Fruit fly (Drosophila melanogaster) whole organism, embryonic: ENCODE measurements around the gene CG13033.
A peak's percentile ranks its signal among the peaks of the same experiment; 100 is the strongest.

ENCODE experiments used
- Atf6 ChIP-seq: fragments of 200-800 bp; sonication (Bioruptor generic); IDR thresholded peaks from 2 replicates; pipeline ENCODE4 v1.3.6; 2022; ENCODE audit warnings: missing biosample characterization, missing genetic modification characterization
- Bteb2 ChIP-seq: fragments of 200-800 bp; sonication (Bioruptor generic); optimal IDR thresholded peaks from 2 replicates; lab custom pipeline; 2016; ENCODE audit warnings: missing biosample characterization, missing genetic modification characterization
- CG10147 ChIP-seq: fragments of 200-800 bp; sonication (Bioruptor generic); optimal IDR thresholded peaks from 2 replicates; lab custom pipeline; 2019; ENCODE audit warnings: missing biosample characterization, mild to moderate bottlenecking, missing genetic modification characterization, moderate library complexity
- CG10209 ChIP-seq: fragments of 200-800 bp; sonication (Bioruptor generic); optimal IDR thresholded peaks from 3 replicates; lab custom pipeline; 2017; ENCODE audit warnings: missing biosample characterization, mild to moderate bottlenecking, missing genetic modification characterization, missing genetic modification reagents
- CG10959 ChIP-seq: fragments of 200-800 bp; sonication (Bioruptor generic); IDR thresholded peaks from 2 replicates; pipeline ENCODE4 v1.3.6; 2022; ENCODE audit warnings: missing biosample characterization, missing genetic modification characterization
- CG10979 ChIP-seq: fragments of 200-800 bp; sonication (Bioruptor generic); optimal IDR thresholded peaks from 2 replicates; lab custom pipeline; 2018; ENCODE audit warnings: missing biosample characterization, mild to moderate bottlenecking, missing genetic modification characterization, moderate library complexity
- CG11560 ChIP-seq: fragments of 200-800 bp; sonication (Bioruptor generic); IDR thresholded peaks from 3 replicates; pipeline ENCODE4 v1.3.6; 2022; ENCODE audit warnings: missing biosample characterization, missing genetic modification characterization
- CG12744 ChIP-seq: fragments of 200-800 bp; sonication (Bioruptor generic); optimal IDR thresholded peaks from 2 replicates; lab custom pipeline; 2016; ENCODE audit warnings: missing biosample characterization, missing genetic modification characterization
- CG13775 ChIP-seq: fragments of 200-800 bp; sonication (Bioruptor generic); optimal IDR thresholded peaks from 3 replicates; lab custom pipeline; 2017; ENCODE audit warnings: missing biosample characterization, mild to moderate bottlenecking, missing genetic modification characterization
- CG14050 ChIP-seq: fragments of 200-800 bp; sonication (Bioruptor generic); IDR thresholded peaks from 3 replicates; pipeline ENCODE4 v1.3.6; 2022; ENCODE audit warnings: missing biosample characterization, missing genetic modification characterization
- CG14965 ChIP-seq: fragments of 200-800 bp; sonication (Bioruptor generic); optimal IDR thresholded peaks from 2 replicates; lab custom pipeline; 2016; ENCODE audit warnings: missing biosample characterization, missing genetic modification characterization, borderline replicate concordance
- CG15269 ChIP-seq: fragments of 200-800 bp; sonication (Bioruptor generic); optimal IDR thresholded peaks from 2 replicates; lab custom pipeline; 2018; ENCODE audit warnings: missing biosample characterization, mild to moderate bottlenecking, missing genetic modification characterization, moderate library complexity
- CG17385 ChIP-seq: fragments of 200-800 bp; sonication (Bioruptor generic); optimal IDR thresholded peaks from 3 replicates; lab custom pipeline; 2018; ENCODE audit warnings: missing biosample characterization, mild to moderate bottlenecking, missing genetic modification characterization
- CG1792 ChIP-seq: fragments of 200-800 bp; sonication (Bioruptor generic); optimal IDR thresholded peaks from 2 replicates; lab custom pipeline; 2016; ENCODE audit warnings: missing biosample characterization, missing genetic modification characterization
- CG18599 ChIP-seq: fragments of 200-800 bp; sonication (Bioruptor generic); optimal IDR thresholded peaks from 3 replicates; lab custom pipeline; 2017; ENCODE audit warnings: missing biosample characterization, missing genetic modification characterization, mild to moderate bottlenecking, moderate library complexity, missing genetic modification reagents
- CG2120 ChIP-seq: fragments of 200-800 bp; sonication (Bioruptor generic); optimal IDR thresholded peaks from 3 replicates; lab custom pipeline; 2016; ENCODE audit warnings: missing biosample characterization, missing genetic modification characterization
- CG31365 ChIP-seq: fragments of 200-800 bp; sonication (Bioruptor generic); optimal IDR thresholded peaks from 2 replicates; lab custom pipeline; 2018; ENCODE audit warnings: missing biosample characterization, mild to moderate bottlenecking, missing genetic modification characterization
- CG3281 ChIP-seq: fragments of 200-800 bp; sonication (Bioruptor generic); optimal IDR thresholded peaks from 3 replicates; lab custom pipeline; 2017; ENCODE audit warnings: missing biosample characterization, mild to moderate bottlenecking, missing genetic modification characterization
- CG34376 ChIP-seq: fragments of 200-800 bp; sonication (Bioruptor generic); optimal IDR thresholded peaks from 2 replicates; lab custom pipeline; 2018; ENCODE audit warnings: missing biosample characterization, mild to moderate bottlenecking, missing genetic modification characterization
- CG3995 ChIP-seq: fragments of 200-800 bp; sonication (Bioruptor generic); optimal IDR thresholded peaks from 3 replicates; lab custom pipeline; 2016; ENCODE audit warnings: missing biosample characterization, missing genetic modification characterization
- CG4282 ChIP-seq: fragments of 200-800 bp; sonication (Bioruptor generic); optimal IDR thresholded peaks from 2 replicates; lab custom pipeline; 2016; ENCODE audit warnings: missing biosample characterization, missing genetic modification characterization
- CG4360 ChIP-seq: fragments of 200-800 bp; sonication (Bioruptor generic); IDR thresholded peaks from 2 replicates; pipeline ENCODE4 v1.3.6; 2022; ENCODE audit warnings: missing biosample characterization, missing genetic modification characterization
- CG4404 ChIP-seq: fragments of 200-800 bp; sonication (Bioruptor generic); IDR thresholded peaks from 2 replicates; pipeline ENCODE4 v1.3.6; 2022; ENCODE audit warnings: missing biosample characterization, missing genetic modification characterization
- CG4617 ChIP-seq: fragments of 200-800 bp; sonication (Bioruptor generic); optimal IDR thresholded peaks from 3 replicates; lab custom pipeline; 2016; ENCODE audit warnings: missing biosample characterization, missing genetic modification characterization, borderline replicate concordance
- CG6791 ChIP-seq: fragments of 200-800 bp; sonication (Bioruptor generic); IDR thresholded peaks from 3 replicates; pipeline ENCODE4 v1.3.6; 2022; ENCODE audit warnings: missing biosample characterization, missing genetic modification characterization; ENCODE audit not compliant: partially characterized antibody
- CG7745 ChIP-seq: fragments of 200-800 bp; sonication (Bioruptor generic); optimal IDR thresholded peaks from 2 replicates; lab custom pipeline; 2018; ENCODE audit warnings: missing biosample characterization, mild to moderate bottlenecking, missing genetic modification characterization, moderate library complexity
- CG7786 ChIP-seq: fragments of 200-800 bp; sonication (Bioruptor generic); optimal IDR thresholded peaks from 2 replicates; lab custom pipeline; 2016; ENCODE audit warnings: missing biosample characterization, missing genetic modification characterization
- CG7839 ChIP-seq: fragments of 200-800 bp; sonication (Bioruptor generic); optimal IDR thresholded peaks from 3 replicates; lab custom pipeline; 2018; ENCODE audit warnings: missing biosample characterization, mild to moderate bottlenecking, missing genetic modification characterization, moderate library complexity
- CG9609 ChIP-seq: fragments of 200-800 bp; sonication (Bioruptor generic); optimal IDR thresholded peaks from 3 replicates; lab custom pipeline; 2016; ENCODE audit warnings: missing biosample characterization, missing genetic modification characterization
- Chrac-16 ChIP-seq: fragments of 200-800 bp; sonication (Bioruptor generic); optimal IDR thresholded peaks from 3 replicates; lab custom pipeline; 2016; ENCODE audit warnings: missing biosample characterization, missing genetic modification characterization
- HmgD ChIP-seq: fragments of 200-800 bp; sonication (Bioruptor generic); optimal IDR thresholded peaks from 3 replicates; lab custom pipeline; 2016; ENCODE audit warnings: missing biosample characterization, missing genetic modification characterization
- Med ChIP-seq: fragments of 200-800 bp; sonication (Bioruptor generic); peaks from one replicate; lab custom pipeline; 2016; ENCODE audit warnings: missing biosample characterization, missing genetic modification characterization, mild to moderate bottlenecking, inconsistent platforms, moderate library complexity
- Mrtf ChIP-seq: fragments of 200-800 bp; sonication (Bioruptor generic); IDR thresholded peaks from 3 replicates; pipeline ENCODE4 v1.3.6; 2022; ENCODE audit warnings: missing biosample characterization, missing genetic modification characterization
- Nf-YC ChIP-seq: fragments of 200-800 bp; optimal IDR thresholded peaks from 3 replicates; lab custom pipeline; 2019; ENCODE audit warnings: missing biosample characterization, mild to moderate bottlenecking, missing genetic modification characterization, moderate library complexity
- Sry-δ ChIP-seq: fragments of 200-800 bp; sonication (Bioruptor generic); optimal IDR thresholded peaks from 2 replicates; lab custom pipeline; 2016; ENCODE audit warnings: missing biosample characterization, missing genetic modification characterization
- aop ChIP-seq: fragments of 200-800 bp; sonication (Bioruptor generic); IDR thresholded peaks from 2 replicates; pipeline ENCODE4 v1.3.6; 2022; ENCODE audit warnings: missing biosample characterization, missing genetic modification characterization
- ash1 ChIP-seq: fragments of 200-800 bp; sonication (Bioruptor generic); optimal IDR thresholded peaks from 2 replicates; lab custom pipeline; 2018; ENCODE audit warnings: missing biosample characterization, mild to moderate bottlenecking, missing genetic modification characterization
- bab2 ChIP-seq: fragments of 200-800 bp; sonication (Bioruptor generic); optimal IDR thresholded peaks from 2 replicates; lab custom pipeline; 2016; ENCODE audit warnings: missing biosample characterization, missing genetic modification characterization
- br ChIP-seq: fragments of >200 bp; optimal IDR thresholded peaks from 2 replicates; lab custom pipeline; 2017
- fd64A ChIP-seq: fragments of 200-800 bp; sonication (Bioruptor generic); optimal IDR thresholded peaks from 3 replicates; lab custom pipeline; 2018; ENCODE audit warnings: missing biosample characterization, mild to moderate bottlenecking, missing genetic modification characterization
- gce ChIP-seq: fragments of 200-800 bp; sonication (Bioruptor generic); IDR thresholded peaks from 3 replicates; pipeline ENCODE4 v1.3.6; 2022; ENCODE audit warnings: missing biosample characterization, missing genetic modification characterization
- grau ChIP-seq: fragments of 200-800 bp; optimal IDR thresholded peaks from 3 replicates; lab custom pipeline; 2019; ENCODE audit warnings: missing biosample characterization, mild to moderate bottlenecking, missing genetic modification characterization, moderate library complexity
- lola ChIP-seq, 3 experiments: fragments of >200 bp in 2 of 3; fragments of 200-800 bp in 1 of 3; sonication (Bioruptor generic) in 1 of 3; optimal IDR thresholded peaks; 2 replicates each; lab custom pipeline; 2017 to 2019; ENCODE audit warnings: missing biosample characterization in 3 of 3, missing genetic modification characterization in 3 of 3, mild to moderate bottlenecking in 1 of 3, moderate library complexity in 1 of 3
- nau ChIP-seq: fragments of 200-800 bp; sonication (Bioruptor generic); optimal IDR thresholded peaks from 3 replicates; lab custom pipeline; 2017; ENCODE audit warnings: missing biosample characterization, mild to moderate bottlenecking, missing genetic modification characterization, missing genetic modification reagents
- nerfin-1 ChIP-seq: fragments of 200-800 bp; sonication (Bioruptor generic); optimal IDR thresholded peaks from 3 replicates; lab custom pipeline; 2019; ENCODE audit warnings: missing biosample characterization, mild to moderate bottlenecking, missing genetic modification characterization, moderate library complexity
- ranshi ChIP-seq: fragments of 200-800 bp; sonication (Bioruptor generic); IDR thresholded peaks from 2 replicates; pipeline ENCODE4 v1.3.6; 2022; ENCODE audit warnings: missing biosample characterization, missing genetic modification characterization
- sd ChIP-seq: fragments of 200-800 bp; sonication (Bioruptor generic); optimal IDR thresholded peaks from 3 replicates; lab custom pipeline; 2018; ENCODE audit warnings: missing biosample characterization, mild to moderate bottlenecking, missing genetic modification characterization, moderate library complexity
- tap ChIP-seq: fragments of 200-800 bp; optimal IDR thresholded peaks from 3 replicates; lab custom pipeline; 2019; ENCODE audit warnings: missing biosample characterization, mild to moderate bottlenecking, missing genetic modification characterization, moderate library complexity
- wor ChIP-seq: fragments of 200-800 bp; sonication (Bioruptor generic); IDR thresholded peaks from 2 replicates; pipeline ENCODE4 v1.3.6; 2022; ENCODE audit warnings: missing biosample characterization, missing genetic modification characterization
- zf30C ChIP-seq: fragments of 200-800 bp; sonication (Bioruptor generic); optimal IDR thresholded peaks from 3 replicates; lab custom pipeline; 2018; ENCODE audit warnings: missing biosample characterization, mild to moderate bottlenecking, missing genetic modification characterization

The CG13033 gene

DNA sequence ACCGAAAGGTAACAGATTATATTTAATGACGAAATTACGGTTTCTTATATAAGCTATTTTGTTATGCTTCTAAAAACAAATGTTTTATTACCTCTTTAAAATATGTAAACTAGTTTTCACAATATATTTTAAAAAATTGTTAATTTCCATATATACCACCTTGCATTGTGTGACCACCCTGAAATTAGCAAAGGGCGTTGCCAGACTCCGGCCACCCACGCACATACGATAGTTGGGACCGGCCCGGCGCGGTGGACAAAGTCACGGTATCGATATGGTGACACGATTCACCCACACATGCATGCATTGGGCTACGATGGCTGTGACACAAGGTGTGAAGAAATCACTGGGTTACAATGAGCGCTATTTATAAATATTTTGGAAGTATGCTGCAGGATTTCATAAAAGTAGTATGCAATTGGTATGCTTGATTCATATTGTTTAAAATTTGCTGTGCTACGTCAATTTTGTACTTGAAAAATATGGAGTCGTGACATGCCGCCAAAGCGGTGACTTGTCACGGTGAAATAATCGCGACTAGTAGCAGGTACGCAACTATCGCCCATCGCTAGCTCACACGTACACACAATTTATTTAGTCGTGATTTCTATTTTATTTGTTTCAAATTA is 42.7 kb upstream of the CG13033 start (continued):
- TF ChIP-seq zf30C (GFP tag; lab: Kevin White, UChicago), result no peak
- peak; percentile 89 for TF ChIP-seq HmgD (GFP tag; lab: Kevin White, UChicago)
- TF ChIP-seq CG34376 (GFP tag; lab: Kevin White, UChicago), result peak; percentile 31
- TF ChIP-seq nerfin-1, result peak; percentile 45
- TF ChIP-seq lola (GFP tag; optimal IDR thresholded peaks at IDR 0.05; lab: Kevin White, UChicago), result peak in 1 of 3 experiments; percentile 21
- TF ChIP-seq CG10147 (GFP tag; lab: Kevin White, UChicago), result peak; percentile 36
- TF ChIP-seq wor, result peak; percentile 42
- TF ChIP-seq CG4617 (GFP tag; lab: Kevin White, UChicago), result peak; percentile 88
- TF ChIP-seq Bteb2, result peak; percentile 38
- peak; percentile 39; the same call in 2 of the 3 replicates for TF ChIP-seq CG14050 (GFP tag; lab: Robert Waterston, UW)
- TF ChIP-seq Nf-YC (tag; lab: Kevin White, UChicago), result peak; percentile 48
- TF ChIP-seq CG9609, result peak; percentile 62
- TF ChIP-seq CG4282 (GFP tag; lab: Kevin White, UChicago), result peak; percentile 6
- TF ChIP-seq CG10979, result no peak
- TF ChIP-seq CG18599 (GFP tag; lab: Kevin White, UChicago), result peak; percentile 64
- peak; percentile 62 for TF ChIP-seq sd (tag; lab: Kevin White, UChicago)
- TF ChIP-seq br (lab: Kevin White, UChicago), result no peak
- peak; percentile 63 for TF ChIP-seq CG7839
- TF ChIP-seq CG4360 (GFP tag; lab: Robert Waterston, UW), result peak; percentile 36; the same call in 1 of the 2 replicates
- peak; percentile 98 for TF ChIP-seq Sry-δ (GFP tag; lab: Kevin White, UChicago)
- no peak for TF ChIP-seq CG15269 (tag; lab: Kevin White, UChicago)
- peak; percentile 34 for TF ChIP-seq CG3281 (GFP tag; lab: Kevin White, UChicago)
- TF ChIP-seq bab2 (GFP tag; lab: Kevin White, UChicago), result peak; percentile 52
- TF ChIP-seq Atf6 (GFP tag; lab: Robert Waterston, UW), result peak; percentile 64; the same call in 1 of the 2 replicates
- peak; percentile 9 for TF ChIP-seq CG12744
- peak; percentile 56 for TF ChIP-seq Chrac-16 (GFP tag; lab: Kevin White, UChicago)
- peak; percentile 38 for TF ChIP-seq tap (tag; lab: Kevin White, UChicago)
- TF ChIP-seq grau (tag; lab: Kevin White, UChicago), result peak; percentile 63
- no peak for TF ChIP-seq aop (GFP tag; lab: Robert Waterston, UW)
- peak; percentile 9; the same call in 1 of the 3 replicates for TF ChIP-seq Mrtf (GFP tag; lab: Robert Waterston, UW)
- no peak for TF ChIP-seq ash1 (GFP tag; lab: Kevin White, UChicago)
- TF ChIP-seq CG31365 (tag; lab: Kevin White, UChicago), result no peak
- TF ChIP-seq gce (GFP tag; lab: Robert Waterston, UW), result no peak
- TF ChIP-seq CG2120 (GFP tag; lab: Kevin White, UChicago), result peak; percentile 75
- TF ChIP-seq Med, result peak; percentile 95
- TF ChIP-seq CG17385 (GFP tag; lab: Kevin White, UChicago), result peak; percentile 24
- TF ChIP-seq CG7786, result peak; percentile 67
- TF ChIP-seq CG7745, result no peak
- TF ChIP-seq CG3995, result peak; percentile 100
- peak; percentile 13 for TF ChIP-seq CG10209 (GFP tag; lab: Kevin White, UChicago)
- TF ChIP-seq CG10959 (GFP tag; lab: Robert Waterston, UW), result no peak
- no peak for TF ChIP-seq CG14965 (GFP tag; lab: Kevin White, UChicago)
- TF ChIP-seq nau (GFP tag; lab: Kevin White, UChicago), result no peak
- no peak for TF ChIP-seq CG11560 (tag; lab: Robert Waterston, UW)
- peak; percentile 50 for TF ChIP-seq CG1792 (GFP tag; lab: Kevin White, UChicago)
- no peak for TF ChIP-seq fd64A
- peak; percentile 68 for TF ChIP-seq ranshi (GFP tag; lab: Robert Waterston, UW)
- TF ChIP-seq CG13775 (GFP tag; lab: Kevin White, UChicago), result peak; percentile 52
- no peak for TF ChIP-seq CG4404 (GFP tag; lab: Robert Waterston, UW)
- peak; percentile 85 for TF ChIP-seq CG6791 (GFP tag; lab: Robert Waterston, UW)
